Worm (Caenorhabditis elegans): Measurements from ENCODE around the gene C55C3.4.

DNA sequence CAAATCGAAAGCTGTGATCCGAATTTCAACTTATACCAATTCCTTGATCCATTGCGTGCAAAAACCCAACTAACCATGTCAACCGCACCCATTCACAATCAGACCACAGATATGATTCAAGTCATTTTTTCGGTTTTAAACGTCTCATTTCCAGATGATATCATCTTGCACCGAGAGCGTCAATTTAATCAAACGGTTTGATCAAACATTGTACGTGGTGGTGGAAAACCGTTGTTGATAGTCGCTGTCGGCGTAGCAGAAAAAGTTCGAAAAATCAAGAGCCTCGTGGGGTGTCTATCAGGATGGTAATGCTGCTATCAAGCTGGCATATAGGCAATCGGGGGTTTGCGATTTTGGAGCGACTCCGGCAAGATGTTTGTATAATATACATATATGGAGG, 19.0 kb downstream of the C55C3.4 start:
- no peak for TF ChIP-seq lin-39 (tag; optimal IDR thresholded peaks at IDR 0.05)
- TF ChIP-seq ztf-11 (tag; optimal IDR thresholded peaks at IDR 0.05) = no peak
- TF ChIP-seq lin-13 (GFP tag; optimal IDR thresholded peaks at IDR 0.05) = no peak
- TF ChIP-seq zag-1 (tag; optimal IDR thresholded peaks at IDR 0.05) = no peak
- TF ChIP-seq mdl-1 (tag; optimal IDR thresholded peaks at IDR 0.05) = peak in 1 of 2 experiments; percentile 3
- TF ChIP-seq aha-1 (tag; optimal IDR thresholded peaks at IDR 0.05) = no peak
- TF ChIP-seq lin-15B (tag; optimal IDR thresholded peaks at IDR 0.05) = no peak
- peak; percentile 57 for TF ChIP-seq elt-2 (tag; optimal IDR thresholded peaks at IDR 0.05)
- no peak for TF ChIP-seq elt-3 (tag; optimal IDR thresholded peaks at IDR 0.05)
- no peak for TF ChIP-seq sox-4 (tag; optimal IDR thresholded peaks at IDR 0.05)

All from whole organism, L1 larva.